Fruit fly (Drosophila melanogaster): ENCODE data around the gene Jwa.

The Jwa gene

dm6 chr2L:18665952-18666606 lies 39.4 kb downstream of the Jwa start (continued):
- TF ChIP-seq chinmo (GFP tag; IDR thresholded peaks at IDR 0.05; ENCODE audit: partially characterized antibody) (0 out of 4 replicates have a peak, but pooled peaks have one; percentile 48), Ets97D (GFP tag; optimal IDR thresholded peaks at IDR 0.05) (peak; percentile 54), crp (GFP tag; optimal IDR thresholded peaks at IDR 0.05) (no peak), dm (GFP tag; optimal IDR thresholded peaks at IDR 0.05) (peak; percentile 25), her (GFP tag; optimal IDR thresholded peaks at IDR 0.05) (no peak), CG15269 (tag; optimal IDR thresholded peaks at IDR 0.05) (no peak), shn (GFP tag; optimal IDR thresholded peaks at IDR 0.05) (peak; percentile 38), jigr1 (GFP tag; IDR thresholded peaks at IDR 0.05) (no peak), CG7963 (GFP tag; IDR thresholded peaks at IDR 0.05; ENCODE audit: partially characterized antibody) (no peak), prd (optimal IDR thresholded peaks at IDR 0.05) (no peak), prd (GFP tag; IDR thresholded peaks at IDR 0.05) (peak; percentile 47; the same call in 2 of the 3 replicates), CG15696 (tag; optimal IDR thresholded peaks at IDR 0.05) (peak; percentile 52), en (GFP tag; optimal IDR thresholded peaks at IDR 0.05) (peak; percentile 5), CG3838 (GFP tag; optimal IDR thresholded peaks at IDR 0.05) (no peak), fd64A (GFP tag; optimal IDR thresholded peaks at IDR 0.05) (no peak), CG6791 (GFP tag; IDR thresholded peaks at IDR 0.05; ENCODE audit: partially characterized antibody) (peak; percentile 12; the same call in 1 of the 3 replicates), toy (GFP tag; IDR thresholded peaks at IDR 0.05) (no peak), zen (tag; optimal IDR thresholded peaks at IDR 0.05) (peak; percentile 71), mld (GFP tag; IDR thresholded peaks at IDR 0.05; ENCODE audit: partially characterized antibody) (no peak), B-H2 (GFP tag; optimal IDR thresholded peaks at IDR 0.05) (no peak), kay (GFP tag; optimal IDR thresholded peaks at IDR 0.05) (no peak), zfh2 (GFP tag; optimal IDR thresholded peaks at IDR 0.05) (peak; percentile 7), Ptx1 (GFP tag; IDR thresholded peaks at IDR 0.05) (peak; percentile 61), ewg (GFP tag; optimal IDR thresholded peaks at IDR 0.05) (no peak), Atf6 (GFP tag; IDR thresholded peaks at IDR 0.05) (no peak), TFAM (GFP tag; optimal IDR thresholded peaks at IDR 0.05) (no peak), CG2712 (tag; optimal IDR thresholded peaks at IDR 0.05) (no peak), CG14860 (GFP tag; IDR thresholded peaks at IDR 0.05; ENCODE audit: partially characterized antibody) (0 out of 3 replicates have a peak, but pooled peaks have one; percentile 20), Blimp-1 (GFP tag; optimal IDR thresholded peaks at IDR 0.05) (no peak), Dad (GFP tag; optimal IDR thresholded peaks at IDR 0.05) (no peak), CG4360 (GFP tag; IDR thresholded peaks at IDR 0.05) (no peak), Tbp (GFP tag; optimal IDR thresholded peaks at IDR 0.05) (no peak), gem (tag; optimal IDR thresholded peaks at IDR 0.05) (no peak), Sry-δ (GFP tag; optimal IDR thresholded peaks at IDR 0.05) (peak; percentile 44), CG10147 (GFP tag; optimal IDR thresholded peaks at IDR 0.05) (no peak), CG6654 (GFP tag; optimal IDR thresholded peaks at IDR 0.05) (no peak), fd96Cb (tag; optimal IDR thresholded peaks at IDR 0.05) (no peak), inv (GFP tag; IDR thresholded peaks at IDR 0.05; ENCODE audit: partially characterized antibody) (no peak), CG13424 (tag; optimal IDR thresholded peaks at IDR 0.05) (peak; percentile 10), hbn (GFP tag; IDR thresholded peaks at IDR 0.05; ENCODE audit: partially characterized antibody) (no peak), CG12391 (tag; optimal IDR thresholded peaks at IDR 0.05) (peak; percentile 17), CG17829 (tag; optimal IDR thresholded peaks at IDR 0.05) (peak; percentile 63), Mrtf (GFP tag; IDR thresholded peaks at IDR 0.05) (peak; percentile 71; the same call in 2 of the 3 replicates), CG33557 (GFP tag; optimal IDR thresholded peaks at IDR 0.05) (no peak), CG16813 (GFP tag; IDR thresholded peaks at IDR 0.05; ENCODE audit: partially characterized antibody) (peak; percentile 57; the same call in 2 of the 3 replicates), CG4820 (GFP tag; optimal IDR thresholded peaks at IDR 0.05) (peak; percentile 39), CG17328 (GFP tag; IDR thresholded peaks at IDR 0.05) (no peak), C15 (GFP tag; IDR thresholded peaks at IDR 0.05) (no peak), tll (GFP tag; optimal IDR thresholded peaks at IDR 0.05) (no peak)

All from whole organism, embryonic.